Fruit fly (Drosophila melanogaster) whole organism, embryonic: Measurements from ENCODE around the gene CG12379.

ENCODE experiments used
- ATbp ChIP-seq: fragments of 200-800 bp; sonication (Bioruptor generic); optimal IDR thresholded peaks from 2 replicates; lab custom pipeline; 2017; ENCODE audit warnings: missing biosample characterization, mild to moderate bottlenecking, missing genetic modification characterization, missing genetic modification reagents
- CG10209 ChIP-seq: fragments of 200-800 bp; sonication (Bioruptor generic); optimal IDR thresholded peaks from 3 replicates; lab custom pipeline; 2017; ENCODE audit warnings: missing biosample characterization, mild to moderate bottlenecking, missing genetic modification characterization, missing genetic modification reagents
- CG10462 ChIP-seq: fragments of 200-800 bp; sonication (Bioruptor generic); optimal IDR thresholded peaks from 2 replicates; lab custom pipeline; 2016; ENCODE audit warnings: missing biosample characterization, missing genetic modification characterization
- CG10565 ChIP-seq: fragments of 200-800 bp; sonication (Bioruptor generic); optimal IDR thresholded peaks from 3 replicates; lab custom pipeline; 2016; ENCODE audit warnings: missing biosample characterization, mild to moderate bottlenecking, missing genetic modification characterization
- CG1233 ChIP-seq: fragments of 200-800 bp; sonication (Bioruptor generic); optimal IDR thresholded peaks from 4 replicates; lab custom pipeline; 2018; ENCODE audit warnings: missing biosample characterization, mild to moderate bottlenecking, missing genetic modification characterization
- CG12744 ChIP-seq: fragments of 200-800 bp; sonication (Bioruptor generic); optimal IDR thresholded peaks from 2 replicates; lab custom pipeline; 2016; ENCODE audit warnings: missing biosample characterization, missing genetic modification characterization
- CG12769 ChIP-seq: fragments of 200-800 bp; sonication (Bioruptor generic); optimal IDR thresholded peaks from 2 replicates; lab custom pipeline; 2019; ENCODE audit warnings: missing biosample characterization, mild to moderate bottlenecking, missing genetic modification characterization, moderate library complexity
- CG13894 ChIP-seq: fragments of 200-800 bp; sonication (Bioruptor generic); optimal IDR thresholded peaks from 3 replicates; lab custom pipeline; 2018; ENCODE audit warnings: missing biosample characterization, mild to moderate bottlenecking, missing genetic modification characterization, moderate library complexity
- CG14014 ChIP-seq: fragments of 200-800 bp; sonication (Bioruptor generic); IDR thresholded peaks from 2 replicates; pipeline ENCODE4 v1.3.6; 2022; ENCODE audit warnings: missing biosample characterization, missing genetic modification characterization
- CG15514 ChIP-seq: fragments of 200-800 bp; sonication (Bioruptor generic); optimal IDR thresholded peaks from 3 replicates; lab custom pipeline; 2017; ENCODE audit warnings: missing biosample characterization, missing genetic modification characterization, mild to moderate bottlenecking, moderate library complexity, missing genetic modification reagents
- CG17912 ChIP-seq: fragments of 200-800 bp; sonication (Bioruptor generic); optimal IDR thresholded peaks from 2 replicates; lab custom pipeline; 2018; ENCODE audit warnings: missing biosample characterization, mild to moderate bottlenecking, missing genetic modification characterization
- CG2129 ChIP-seq: fragments of 200-800 bp; sonication (Bioruptor generic); IDR thresholded peaks from 2 replicates; pipeline ENCODE4 v1.3.6; 2022; ENCODE audit warnings: missing biosample characterization, missing genetic modification characterization; ENCODE audit not compliant: partially characterized antibody
- CG43689 ChIP-seq: fragments of 200-800 bp; sonication (Bioruptor generic); IDR thresholded peaks from 2 replicates; pipeline ENCODE4 v1.3.6; 2022; ENCODE audit warnings: missing biosample characterization, missing genetic modification characterization
- CG6683 ChIP-seq: fragments of 200-800 bp; sonication (Bioruptor generic); optimal IDR thresholded peaks from 2 replicates; lab custom pipeline; 2017; ENCODE audit warnings: missing biosample characterization, mild to moderate bottlenecking, missing genetic modification characterization, missing genetic modification reagents
- CG6791 ChIP-seq: fragments of 200-800 bp; sonication (Bioruptor generic); IDR thresholded peaks from 3 replicates; pipeline ENCODE4 v1.3.6; 2022; ENCODE audit warnings: missing biosample characterization, missing genetic modification characterization; ENCODE audit not compliant: partially characterized antibody
- Drgx ChIP-seq: fragments of 200-800 bp; sonication (Bioruptor generic); IDR thresholded peaks from 2 replicates; pipeline ENCODE4 v1.3.6; 2022; ENCODE audit warnings: missing biosample characterization, missing genetic modification characterization
- Eip74EF ChIP-seq, 2 experiments: fragments of 200-800 bp in 1 of 2; fragments of >200 bp in 1 of 2; sonication (Bioruptor generic) in 1 of 2; optimal IDR thresholded peaks; 2 replicates each; lab custom pipeline; 2017 to 2019; ENCODE audit warnings: missing biosample characterization in 2 of 2, missing genetic modification characterization in 2 of 2, mild to moderate bottlenecking in 1 of 2, moderate library complexity in 1 of 2
- Elba2 ChIP-seq: fragments of 200-800 bp; sonication (Bioruptor generic); optimal IDR thresholded peaks from 3 replicates; lab custom pipeline; 2016; ENCODE audit warnings: missing biosample characterization, missing genetic modification characterization
- Ets97D ChIP-seq: fragments of 200-800 bp; sonication (Bioruptor generic); optimal IDR thresholded peaks from 3 replicates; lab custom pipeline; 2016; ENCODE audit warnings: missing biosample characterization, missing genetic modification characterization
- HLH3B ChIP-seq: fragments of 200-800 bp; sonication (Bioruptor generic); IDR thresholded peaks from 2 replicates; pipeline ENCODE4 v1.3.6; 2022; ENCODE audit warnings: missing biosample characterization, missing genetic modification characterization
- HLH4C ChIP-seq: fragments of 200-800 bp; sonication (Bioruptor generic); IDR thresholded peaks from 3 replicates; pipeline ENCODE4 v1.3.6; 2022; ENCODE audit warnings: missing biosample characterization, missing genetic modification characterization; ENCODE audit not compliant: partially characterized antibody
- HmgD ChIP-seq: fragments of 200-800 bp; sonication (Bioruptor generic); optimal IDR thresholded peaks from 3 replicates; lab custom pipeline; 2016; ENCODE audit warnings: missing biosample characterization, missing genetic modification characterization
- Max ChIP-seq: fragments of 200-800 bp; sonication (Bioruptor generic); optimal IDR thresholded peaks from 2 replicates; lab custom pipeline; 2016; ENCODE audit warnings: missing biosample characterization, mild to moderate bottlenecking, missing genetic modification characterization
- NfI ChIP-seq: fragments of 200-800 bp; sonication (Bioruptor generic); optimal IDR thresholded peaks from 3 replicates; lab custom pipeline; 2018; ENCODE audit warnings: missing biosample characterization, mild to moderate bottlenecking, missing genetic modification characterization, moderate library complexity
- Ptx1 ChIP-seq: fragments of 200-800 bp; sonication (Bioruptor generic); IDR thresholded peaks from 2 replicates; pipeline ENCODE4 v1.3.6; 2022; ENCODE audit warnings: missing biosample characterization, missing genetic modification characterization
- Rfx ChIP-seq: fragments of 200-800 bp; sonication (Bioruptor generic); IDR thresholded peaks from 2 replicates; pipeline ENCODE4 v1.3.6; 2022; ENCODE audit warnings: missing biosample characterization, missing genetic modification characterization
- Rx ChIP-seq: fragments of 200-800 bp; sonication (Bioruptor generic); IDR thresholded peaks from 2 replicates; pipeline ENCODE4 v1.3.6; 2022; ENCODE audit warnings: missing biosample characterization, missing genetic modification characterization
- Sry-β ChIP-seq: fragments of 200-800 bp; sonication (Bioruptor generic); optimal IDR thresholded peaks from 2 replicates; lab custom pipeline; 2018; ENCODE audit warnings: missing biosample characterization, mild to moderate bottlenecking, missing genetic modification characterization, moderate library complexity
- Stat92E ChIP-seq, 3 experiments: fragments of >200 bp in 2 of 3; fragments of 200-800 bp in 1 of 3; sonication (Bioruptor generic) in 1 of 3; optimal IDR thresholded peaks; 2 replicates each; lab custom pipeline; 2017 to 2019; ENCODE audit warnings: missing biosample characterization in 3 of 3, missing genetic modification characterization in 3 of 3, mild to moderate bottlenecking in 1 of 3, moderate library complexity in 1 of 3
- Tbp ChIP-seq: fragments of >200 bp; optimal IDR thresholded peaks from 2 replicates; lab custom pipeline; 2018; ENCODE audit warnings: missing biosample characterization, missing genetic modification characterization
- Trl ChIP-seq, 3 experiments: fragments of >200 bp in 2 of 3; fragments of 200-800 bp in 1 of 3; sonication (Bioruptor generic) in 1 of 3; optimal IDR thresholded peaks; 2 replicates in 1 of 3; 3 replicates in 2 of 3; lab custom pipeline; 2016 to 2017; ENCODE audit warnings: missing biosample characterization in 1 of 3, missing genetic modification characterization in 1 of 3
- Vsx1 ChIP-seq: fragments of 200-800 bp; sonication (Bioruptor generic); optimal IDR thresholded peaks from 2 replicates; lab custom pipeline; 2017; ENCODE audit warnings: missing biosample characterization, mild to moderate bottlenecking, missing genetic modification characterization, missing genetic modification reagents
- ato ChIP-seq: fragments of 200-800 bp; sonication (Bioruptor generic); IDR thresholded peaks from 2 replicates; pipeline ENCODE4 v1.3.6; 2022; ENCODE audit warnings: missing biosample characterization, missing genetic modification characterization; ENCODE audit not compliant: partially characterized antibody
- chinmo ChIP-seq: fragments of 200-800 bp; sonication (Bioruptor generic); IDR thresholded peaks from 4 replicates; pipeline ENCODE4 v1.3.6; 2022; ENCODE audit warnings: missing biosample characterization, missing genetic modification characterization; ENCODE audit not compliant: partially characterized antibody
- dpn ChIP-seq, 2 experiments: fragments of 200-800 bp; sonication (Bioruptor generic); optimal IDR thresholded peaks; 3 replicates each; lab custom pipeline; 2016; ENCODE audit warnings: missing biosample characterization in 2 of 2, missing genetic modification characterization in 2 of 2
- ems ChIP-seq: fragments of 200-800 bp; sonication (Bioruptor generic); optimal IDR thresholded peaks from 3 replicates; lab custom pipeline; 2016; ENCODE audit warnings: missing biosample characterization, missing genetic modification characterization
- ftz-f1 ChIP-seq: fragments of 200-800 bp; sonication (Bioruptor generic); optimal IDR thresholded peaks from 2 replicates; lab custom pipeline; 2016; ENCODE audit warnings: missing biosample characterization, missing genetic modification characterization
- gem ChIP-seq: fragments of 200-800 bp; sonication (Bioruptor generic); optimal IDR thresholded peaks from 2 replicates; lab custom pipeline; 2019; ENCODE audit warnings: missing biosample characterization, mild to moderate bottlenecking, missing genetic modification characterization, moderate library complexity
- grau ChIP-seq: fragments of 200-800 bp; optimal IDR thresholded peaks from 3 replicates; lab custom pipeline; 2019; ENCODE audit warnings: missing biosample characterization, mild to moderate bottlenecking, missing genetic modification characterization, moderate library complexity
- inv ChIP-seq: fragments of 200-800 bp; sonication (Bioruptor generic); IDR thresholded peaks from 2 replicates; pipeline ENCODE4 v1.3.6; 2022; ENCODE audit warnings: missing biosample characterization, missing genetic modification characterization; ENCODE audit not compliant: partially characterized antibody
- lmd ChIP-seq: fragments of 200-800 bp; sonication (Bioruptor generic); IDR thresholded peaks from 2 replicates; pipeline ENCODE4 v1.3.6; 2022; ENCODE audit warnings: missing biosample characterization, missing genetic modification characterization
- mam ChIP-seq: fragments of 200-800 bp; sonication (Bioruptor generic); optimal IDR thresholded peaks from 3 replicates; lab custom pipeline; 2016; ENCODE audit warnings: missing biosample characterization, missing genetic modification characterization
- nau ChIP-seq: fragments of 200-800 bp; sonication (Bioruptor generic); optimal IDR thresholded peaks from 3 replicates; lab custom pipeline; 2017; ENCODE audit warnings: missing biosample characterization, mild to moderate bottlenecking, missing genetic modification characterization, missing genetic modification reagents
- sna ChIP-seq: fragments of 200-800 bp; sonication (Bioruptor generic); IDR thresholded peaks from 2 replicates; pipeline ENCODE4 v1.3.6; 2022; ENCODE audit warnings: missing biosample characterization, missing genetic modification characterization; ENCODE audit not compliant: partially characterized antibody
- tio ChIP-seq: fragments of 200-800 bp; sonication (Bioruptor generic); optimal IDR thresholded peaks from 2 replicates; lab custom pipeline; 2017; ENCODE audit warnings: missing biosample characterization, missing genetic modification characterization, inconsistent platforms
- toy ChIP-seq: fragments of 200-800 bp; sonication (Bioruptor generic); IDR thresholded peaks from 2 replicates; pipeline ENCODE4 v1.3.6; 2022; ENCODE audit warnings: missing biosample characterization, missing genetic modification characterization
- vvl ChIP-seq: fragments of 200-800 bp; sonication (Bioruptor generic); IDR thresholded peaks from 2 replicates; pipeline ENCODE4 v1.3.6; 2022; ENCODE audit warnings: missing biosample characterization, missing genetic modification characterization
- wor ChIP-seq: fragments of 200-800 bp; sonication (Bioruptor generic); IDR thresholded peaks from 2 replicates; pipeline ENCODE4 v1.3.6; 2022; ENCODE audit warnings: missing biosample characterization, missing genetic modification characterization

Gene CG12379

dm6 chrX:15760447-15761297 lies 26.9 kb upstream of the CG12379 start, which contains the start of the genes Graf and mRpL3 (continued):
- TF ChIP-seq CG10565 (GFP tag; lab: Kevin White, UChicago) (no peak), CG10462 (GFP tag; lab: Kevin White, UChicago) (no peak), Rx (GFP tag; lab: Robert Waterston, UW) (no peak), NfI (no peak), sna (peak; percentile 83), tio (GFP tag; lab: Kevin White, UChicago) (no peak), ATbp (no peak), lmd (GFP tag; lab: Robert Waterston, UW) (no peak), CG10209 (GFP tag; lab: Kevin White, UChicago) (no peak), ato (GFP tag; lab: Robert Waterston, UW) (peak; percentile 90), Tbp (no peak), nau (no peak), CG12769 (tag; lab: Kevin White, UChicago) (no peak), wor (GFP tag; lab: Robert Waterston, UW) (no peak), Ptx1 (GFP tag; lab: Robert Waterston, UW) (no peak), grau (tag; lab: Kevin White, UChicago) (no peak), chinmo (peak; percentile 94), CG6791 (GFP tag; lab: Robert Waterston, UW) (peak; percentile 94), Ets97D (GFP tag; lab: Kevin White, UChicago) (no peak), mam (no peak), CG13894 (tag; lab: Kevin White, UChicago) (no peak), CG12744 (no peak), dpn (GFP tag; optimal IDR thresholded peaks at IDR 0.05; lab: Kevin White, UChicago) (no peak), Drgx (GFP tag; lab: Robert Waterston, UW) (no peak), inv (GFP tag; lab: Robert Waterston, UW) (peak; percentile 88), vvl (no peak), CG6683 (GFP tag; lab: Kevin White, UChicago) (no peak), CG2129 (GFP tag; lab: Robert Waterston, UW) (peak; percentile 81), gem (tag; lab: Kevin White, UChicago) (no peak), Stat92E (GFP tag; optimal IDR thresholded peaks at IDR 0.05; lab: Kevin White, UChicago) (no peak), HLH3B (GFP tag; lab: Robert Waterston, UW) (no peak), HLH4C (GFP tag; lab: Robert Waterston, UW) (peak; percentile 91), CG1233 (GFP tag; lab: Kevin White, UChicago) (no peak), CG15514 (peak; percentile 19), HmgD (no peak), CG14014 (GFP tag; lab: Robert Waterston, UW) (no peak), Sry-β (no peak), Vsx1 (no peak), toy (GFP tag; lab: Robert Waterston, UW) (no peak), Trl (optimal IDR thresholded peaks at IDR 0.05; lab: Kevin White, UChicago) (no peak), Trl (GFP tag; optimal IDR thresholded peaks at IDR 0.05; lab: Kevin White, UChicago) (no peak), CG17912 (GFP tag; lab: Kevin White, UChicago) (no peak), ftz-f1 (GFP tag; lab: Kevin White, UChicago) (no peak), CG43689 (no peak), ems (no peak), Max (GFP tag; lab: Kevin White, UChicago) (no peak), Elba2 (GFP tag; lab: Kevin White, UChicago) (no peak), Rfx (GFP tag; lab: Robert Waterston, UW) (0 out of 2 replicates have a peak, but pooled peaks have one; percentile 27), Eip74EF (GFP tag; optimal IDR thresholded peaks at IDR 0.05; lab: Kevin White, UChicago) (no peak)
